Worm (Caenorhabditis elegans): ENCODE measurements around the gene rsp-2.

DNA sequence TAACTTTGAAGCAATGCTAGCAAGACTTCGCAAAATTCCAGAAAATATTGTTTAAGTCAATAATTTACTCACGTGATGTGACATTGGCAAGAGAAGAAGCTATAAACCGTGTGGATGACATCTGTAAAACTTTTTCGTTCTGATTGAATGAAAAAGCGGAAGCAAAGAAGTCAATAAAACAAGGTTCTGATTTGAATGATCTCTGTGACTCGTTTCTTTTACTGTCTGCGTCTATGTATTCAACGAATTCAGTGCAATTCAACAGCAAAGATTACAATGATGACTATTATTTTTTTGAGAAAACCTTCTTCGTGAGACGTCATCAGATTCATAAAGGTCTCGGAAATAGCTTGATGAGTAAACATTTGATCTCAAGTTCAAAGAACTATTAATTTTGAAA, 40.1 kb upstream of the rsp-2 start, which contains the start of gene hacl-1:
- TF ChIP-seq ceh-79 (tag; optimal IDR thresholded peaks at IDR 0.05), result no peak
- TF ChIP-seq hmg-1.2 (GFP tag; IDR thresholded peaks at IDR 0.05), result no peak; the same call in 1 of the 2 replicates
- TF ChIP-seq him-1 (tag; optimal IDR thresholded peaks at IDR 0.05), result no peak
